Comparison of ENCODE assay signal across 2 fruit fly cellular contexts in the genomic region with DNA sequence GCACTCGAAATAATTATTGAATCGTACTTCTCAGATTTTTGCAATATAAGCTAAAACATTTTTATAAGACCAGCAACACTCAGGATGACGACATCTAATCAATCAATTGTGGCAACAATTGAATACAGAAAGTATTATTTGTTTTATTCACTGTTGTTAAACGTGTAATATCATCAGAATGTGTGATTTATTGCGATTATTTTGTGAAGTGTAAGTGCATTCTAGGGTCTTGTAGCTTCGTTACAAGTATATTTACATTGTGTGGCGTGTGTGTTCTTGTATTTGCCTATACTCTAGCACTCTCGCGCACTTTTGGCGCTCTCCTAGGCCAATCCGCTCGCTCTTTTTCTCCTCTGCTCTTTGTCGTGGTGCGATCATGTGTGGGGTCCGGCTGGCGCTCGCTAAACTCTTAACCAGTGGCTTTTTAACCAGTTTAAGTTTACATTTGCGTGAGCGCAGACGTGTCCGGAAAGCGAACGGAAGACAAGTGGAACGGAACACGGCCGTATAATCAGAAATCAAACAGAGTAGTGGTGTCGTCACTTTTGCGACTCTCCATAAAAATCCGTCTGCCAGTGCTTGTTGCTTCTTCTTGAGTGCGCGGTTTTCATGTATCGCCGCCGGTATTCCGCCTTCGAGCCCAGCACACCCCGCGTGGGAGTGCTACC.
TF ChIP-seq lines count a peak whose summit lies in the region.

No protein-coding gene starts in this region.

TF ChIP-seq in whole organism, embryonic, 481 proteins besides CTCF, POLR2A, EP300 and RAD21 (continued from another document and continues in another):
- TF ChIP-seq CG17385 (GFP tag; optimal IDR thresholded peaks at IDR 0.05; lab: Kevin White, UChicago): peak; percentile 10
- peak; percentile 79 to 89 for TF ChIP-seq chif (GFP tag; optimal IDR thresholded peaks at IDR 0.05; lab: Kevin White, UChicago)
- TF ChIP-seq cg (GFP tag; optimal IDR thresholded peaks at IDR 0.05; lab: Kevin White, UChicago): peak; percentile 24
- peak; percentile 87 for TF ChIP-seq CG16863 (GFP tag; optimal IDR thresholded peaks at IDR 0.05; lab: Kevin White, UChicago)
- TF ChIP-seq mirr (GFP tag; optimal IDR thresholded peaks at IDR 0.05; lab: Kevin White, UChicago): peak; percentile 22
- TF ChIP-seq CG9797 (GFP tag; optimal IDR thresholded peaks at IDR 0.05; lab: Kevin White, UChicago): no peak
- no peak for TF ChIP-seq pros (GFP tag; optimal IDR thresholded peaks at IDR 0.05; lab: Kevin White, UChicago)
- TF ChIP-seq tio (GFP tag; optimal IDR thresholded peaks at IDR 0.05; lab: Kevin White, UChicago): peak; percentile 84
- TF ChIP-seq CG33557 (GFP tag; optimal IDR thresholded peaks at IDR 0.05; lab: Kevin White, UChicago): peak; percentile 32
- peak; percentile 69 for TF ChIP-seq Nf-YB (GFP tag; optimal IDR thresholded peaks at IDR 0.05; lab: Kevin White, UChicago)
- TF ChIP-seq YL-1 (GFP tag; optimal IDR thresholded peaks at IDR 0.05; lab: Kevin White, UChicago): peak; percentile 36
- no peak for TF ChIP-seq ato (GFP tag; IDR thresholded peaks at IDR 0.05; lab: Robert Waterston, UW; ENCODE audit: partially characterized antibody)
- TF ChIP-seq CG11085 (GFP tag; IDR thresholded peaks at IDR 0.05; lab: Robert Waterston, UW): no peak; the same call in 1 of the 2 replicates
- peak; percentile 66 for TF ChIP-seq odd (GFP tag; optimal IDR thresholded peaks at IDR 0.05; lab: Kevin White, UChicago)
- no peak for TF ChIP-seq al (GFP tag; IDR thresholded peaks at IDR 0.05; lab: Robert Waterston, UW)
- peak; percentile 79 for TF ChIP-seq dmrt11E (tag; optimal IDR thresholded peaks at IDR 0.05; lab: Kevin White, UChicago)
- TF ChIP-seq exex (tag; optimal IDR thresholded peaks at IDR 0.05; lab: Kevin White, UChicago): no peak
- no peak for TF ChIP-seq CG1832 (GFP tag; optimal IDR thresholded peaks at IDR 0.05; lab: Kevin White, UChicago)
- TF ChIP-seq h (optimal IDR thresholded peaks at IDR 0.05; lab: Kevin White, UChicago): no peak
- no peak for TF ChIP-seq dimm (GFP tag; IDR thresholded peaks at IDR 0.05; lab: Robert Waterston, UW)
- peak; percentile 89 for TF ChIP-seq CG7556 (GFP tag; optimal IDR thresholded peaks at IDR 0.05; lab: Kevin White, UChicago)
- no peak for TF ChIP-seq CG14860 (GFP tag; IDR thresholded peaks at IDR 0.05; lab: Robert Waterston, UW; ENCODE audit: partially characterized antibody)
- no peak for TF ChIP-seq Doc3 (GFP tag; IDR thresholded peaks at IDR 0.05; lab: Robert Waterston, UW; ENCODE audit: partially characterized antibody)
- TF ChIP-seq Ptx1 (GFP tag; IDR thresholded peaks at IDR 0.05; lab: Robert Waterston, UW): peak; percentile 89
- peak; percentile 70 for TF ChIP-seq so (GFP tag; IDR thresholded peaks at IDR 0.05; lab: Robert Waterston, UW)
- TF ChIP-seq CG11723 (GFP tag; optimal IDR thresholded peaks at IDR 0.05; lab: Kevin White, UChicago): peak; percentile 55
- TF ChIP-seq CG31388 (GFP tag; optimal IDR thresholded peaks at IDR 0.05; lab: Kevin White, UChicago): peak; percentile 58
- peak; percentile 83 for TF ChIP-seq CG4424 (GFP tag; optimal IDR thresholded peaks at IDR 0.05; lab: Kevin White, UChicago)
- peak; percentile 43; the same call in 1 of the 2 replicates for TF ChIP-seq unc-4 (GFP tag; IDR thresholded peaks at IDR 0.05; lab: Robert Waterston, UW; ENCODE audit: partially characterized antibody)
- TF ChIP-seq CG31224 (GFP tag; IDR thresholded peaks at IDR 0.05; lab: Robert Waterston, UW): peak; percentile 30; the same call in 1 of the 2 replicates
- peak; percentile 39 for TF ChIP-seq CG8290 (GFP tag; optimal IDR thresholded peaks at IDR 0.05; lab: Kevin White, UChicago)
- peak in 1 of 2 experiments; percentile 84 for TF ChIP-seq CG8290 (tag; optimal IDR thresholded peaks at IDR 0.05; lab: Kevin White, UChicago)
- TF ChIP-seq CG10366 (GFP tag; IDR thresholded peaks at IDR 0.05; lab: Robert Waterston, UW): peak; percentile 74
- no peak; the same call in 1 of the 2 replicates for TF ChIP-seq CG32532 (GFP tag; IDR thresholded peaks at IDR 0.05; lab: Robert Waterston, UW)
- peak; percentile 93 for TF ChIP-seq CG10979 (tag; optimal IDR thresholded peaks at IDR 0.05; lab: Kevin White, UChicago)
- TF ChIP-seq cas (GFP tag; IDR thresholded peaks at IDR 0.05; lab: Robert Waterston, UW): no peak
- TF ChIP-seq Ravus (GFP tag; IDR thresholded peaks at IDR 0.05; lab: Robert Waterston, UW): no peak
- peak; percentile 76 for TF ChIP-seq Atf3 (GFP tag; optimal IDR thresholded peaks at IDR 0.05; lab: Kevin White, UChicago)
- TF ChIP-seq fru (optimal IDR thresholded peaks at IDR 0.05; lab: Kevin White, UChicago): no peak
- peak; percentile 83 for TF ChIP-seq CG1792 (GFP tag; optimal IDR thresholded peaks at IDR 0.05; lab: Kevin White, UChicago)
- TF ChIP-seq CG18764 (GFP tag; optimal IDR thresholded peaks at IDR 0.05; lab: Kevin White, UChicago): peak; percentile 68
- no peak; the same call in 1 of the 2 replicates for TF ChIP-seq sob (GFP tag; IDR thresholded peaks at IDR 0.05; lab: Robert Waterston, UW)
- peak; percentile 78 for TF ChIP-seq CG2875 (GFP tag; optimal IDR thresholded peaks at IDR 0.05; lab: Kevin White, UChicago)
- TF ChIP-seq ranshi (GFP tag; IDR thresholded peaks at IDR 0.05; lab: Robert Waterston, UW): peak; percentile 55
- TF ChIP-seq HHEX (GFP tag; optimal IDR thresholded peaks at IDR 0.05; lab: Kevin White, UChicago): peak; percentile 83
- TF ChIP-seq Aef1 (GFP tag; IDR thresholded peaks at IDR 0.05; lab: Robert Waterston, UW): peak; percentile 73
- no peak for TF ChIP-seq CG10321 (GFP tag; IDR thresholded peaks at IDR 0.05; lab: Robert Waterston, UW)
- TF ChIP-seq zen2 (GFP tag; IDR thresholded peaks at IDR 0.05; lab: Robert Waterston, UW; ENCODE audit: partially characterized antibody): peak; percentile 60; the same call in 2 of the 3 replicates
- TF ChIP-seq Max (GFP tag; optimal IDR thresholded peaks at IDR 0.05; lab: Kevin White, UChicago): peak; percentile 72
- TF ChIP-seq CG4854 (GFP tag; optimal IDR thresholded peaks at IDR 0.05; lab: Kevin White, UChicago): peak; percentile 51
- peak; percentile 29 for TF ChIP-seq Sry-β (GFP tag; optimal IDR thresholded peaks at IDR 0.05; lab: Kevin White, UChicago)
- peak; percentile 55; the same call in 2 of the 3 replicates for TF ChIP-seq CG14050 (GFP tag; IDR thresholded peaks at IDR 0.05; lab: Robert Waterston, UW)
- TF ChIP-seq fd102C (GFP tag; optimal IDR thresholded peaks at IDR 0.05; lab: Kevin White, UChicago): no peak
- peak; percentile 29 for TF ChIP-seq HmgZ (tag; optimal IDR thresholded peaks at IDR 0.05; lab: Kevin White, UChicago)
- TF ChIP-seq CG9609 (GFP tag; optimal IDR thresholded peaks at IDR 0.05; lab: Kevin White, UChicago): peak; percentile 77
- TF ChIP-seq CG1233 (GFP tag; optimal IDR thresholded peaks at IDR 0.05; lab: Kevin White, UChicago): peak; percentile 70
- TF ChIP-seq Sox100B (GFP tag; optimal IDR thresholded peaks at IDR 0.05; lab: Kevin White, UChicago): peak; percentile 89
- no peak for TF ChIP-seq pita (GFP tag; optimal IDR thresholded peaks at IDR 0.05; lab: Kevin White, UChicago)
- TF ChIP-seq jing (GFP tag; optimal IDR thresholded peaks at IDR 0.05; lab: Kevin White, UChicago): peak; percentile 87
- TF ChIP-seq nom (GFP tag; optimal IDR thresholded peaks at IDR 0.05; lab: Kevin White, UChicago): peak; percentile 9

TF ChIP-seq in whole organism, prepupa, 60 proteins besides CTCF, POLR2A, EP300 and RAD21 (continued from another document):
- TF ChIP-seq topi (GFP tag; optimal IDR thresholded peaks at IDR 0.05; lab: Kevin White, UChicago): peak; percentile 87
- TF ChIP-seq Eip75B (GFP tag; optimal IDR thresholded peaks at IDR 0.05; lab: Kevin White, UChicago): peak; percentile 97
- peak; percentile 95 for TF ChIP-seq CG11762 (GFP tag; optimal IDR thresholded peaks at IDR 0.05; lab: Kevin White, UChicago; ENCODE audit: insufficient read depth)
- peak; percentile 93 for TF ChIP-seq CG6163 (GFP tag; IDR thresholded peaks at IDR 0.05; lab: Robert Waterston, UW)
- TF ChIP-seq CG6854 (GFP tag; optimal IDR thresholded peaks at IDR 0.05; lab: Kevin White, UChicago): no peak
- peak; percentile 85 for TF ChIP-seq CG11902 (GFP tag; optimal IDR thresholded peaks at IDR 0.05; lab: Kevin White, UChicago)
- TF ChIP-seq Hr4 (GFP tag; optimal IDR thresholded peaks at IDR 0.05; lab: Kevin White, UChicago): peak; percentile 97
- TF ChIP-seq Met (GFP tag; optimal IDR thresholded peaks at IDR 0.05; lab: Kevin White, UChicago): peak; percentile 88
- TF ChIP-seq CG31627 (GFP tag; optimal IDR thresholded peaks at IDR 0.05; lab: Kevin White, UChicago): peak; percentile 87
- TF ChIP-seq CG8319 (GFP tag; optimal IDR thresholded peaks at IDR 0.05; lab: Kevin White, UChicago): peak; percentile 84
- TF ChIP-seq CG6792 (GFP tag; optimal IDR thresholded peaks at IDR 0.05; lab: Kevin White, UChicago): peak; percentile 88
- peak; percentile 73 for TF ChIP-seq Eip93F (GFP tag; optimal IDR thresholded peaks at IDR 0.05; lab: Kevin White, UChicago)
